Worm (Caenorhabditis elegans) whole organism, mixed stage, embryonic: ENCODE measurements around the gene C54D10.4.
"Not testable (repeated sequence)": the region's sequence is repeated elsewhere in the genome, so short reads cannot be mapped to it uniquely, and the experiment has no call there.

Source experiments
- bed-3 ChIP-seq: fragments of 200-800 bp; sonication (Bioruptor generic); optimal IDR thresholded peaks from 3 replicates; lab custom pipeline; 2018; ENCODE audit warnings: mild to moderate bottlenecking, missing genetic modification characterization, moderate library complexity, missing compliant biosample characterization
- blmp-1 ChIP-seq: fragments of 150-350 bp; optimal IDR thresholded peaks from 2 replicates; lab custom pipeline; 2014; ENCODE audit warnings: missing biosample characterization, missing genetic modification characterization
- ceh-39 ChIP-seq: fragments of 150-350 bp; optimal IDR thresholded peaks from 2 replicates; lab custom pipeline; 2014; ENCODE audit warnings: missing biosample characterization, missing genetic modification characterization
- cnd-1 ChIP-seq: fragments of 200-800 bp; sonication (Bioruptor generic); optimal IDR thresholded peaks from 2 replicates; lab custom pipeline; 2018; ENCODE audit warnings: mild to moderate bottlenecking, missing genetic modification characterization, missing compliant biosample characterization
- drap-1 ChIP-seq: fragments of 200-800 bp; sonication (Bioruptor generic); optimal IDR thresholded peaks from 3 replicates; lab custom pipeline; 2018; ENCODE audit warnings: mild to moderate bottlenecking, missing genetic modification characterization, missing compliant biosample characterization
- elt-1 ChIP-seq: sonication (generic microtip); optimal IDR thresholded peaks from 2 replicates; lab custom pipeline; 2017; ENCODE audit warnings: missing genetic modification characterization, mild to moderate bottlenecking, missing compliant biosample characterization, antibody characterized with exemption, moderate library complexity, borderline replicate concordance; ENCODE audit not compliant: insufficient read depth
- elt-3 ChIP-seq: fragments of 150-350 bp; optimal IDR thresholded peaks from 2 replicates; lab custom pipeline; 2014; ENCODE audit warnings: missing biosample characterization, missing genetic modification characterization
- hlh-1 ChIP-seq: fragments of 150-350 bp; optimal IDR thresholded peaks from 2 replicates; lab custom pipeline; 2014; ENCODE audit warnings: missing biosample characterization, missing genetic modification reagents, missing genetic modification characterization
- lin-32 ChIP-seq: fragments of 200-800 bp; sonication (Bioruptor generic); optimal IDR thresholded peaks from 2 replicates; lab custom pipeline; 2018; ENCODE audit warnings: mild to moderate bottlenecking, missing genetic modification characterization, missing compliant biosample characterization
- lsy-2 ChIP-seq: fragments of 150-350 bp; optimal IDR thresholded peaks from 2 replicates; lab custom pipeline; 2014; ENCODE audit warnings: missing biosample characterization, missing genetic modification characterization
- mep-1 ChIP-seq: fragments of 150-350 bp; optimal IDR thresholded peaks from 2 replicates; lab custom pipeline; 2017; ENCODE audit warnings: missing biosample characterization, missing genetic modification reagents, missing genetic modification characterization, inconsistent platforms
- mls-2 ChIP-seq: sonication (generic microtip); optimal IDR thresholded peaks from 2 replicates; lab custom pipeline; 2016; ENCODE audit warnings: mild to moderate bottlenecking, missing genetic modification characterization, moderate library complexity, missing compliant biosample characterization
- nhr-12 ChIP-seq: fragments of 150-350 bp; optimal IDR thresholded peaks from 2 replicates; lab custom pipeline; 2014; ENCODE audit warnings: missing biosample characterization, missing genetic modification characterization
- nhr-2 ChIP-seq: fragments of 150-350 bp; optimal IDR thresholded peaks from 2 replicates; lab custom pipeline; 2014; ENCODE audit warnings: missing biosample characterization, missing genetic modification characterization
- nhr-237 ChIP-seq: fragments of 150-350 bp; optimal IDR thresholded peaks from 2 replicates; lab custom pipeline; 2014; ENCODE audit warnings: missing biosample characterization, missing genetic modification characterization
- sem-2 ChIP-seq: fragments of 200-800 bp; sonication (Bioruptor generic); optimal IDR thresholded peaks from 2 replicates; lab custom pipeline; 2018; ENCODE audit warnings: mild to moderate bottlenecking, missing genetic modification characterization, missing compliant biosample characterization
- snpc-4 ChIP-seq: fragments of 150-350 bp; optimal IDR thresholded peaks from 2 replicates; lab custom pipeline; 2014; ENCODE audit warnings: missing biosample characterization, missing genetic modification characterization
- sptf-1 ChIP-seq: sonication (generic microtip); optimal IDR thresholded peaks from 2 replicates; lab custom pipeline; 2017; ENCODE audit warnings: mild to moderate bottlenecking, missing genetic modification characterization, moderate library complexity, missing compliant biosample characterization
- tbx-8 ChIP-seq: fragments of 200-800 bp; sonication (Bioruptor generic); optimal IDR thresholded peaks from 2 replicates; lab custom pipeline; 2018; ENCODE audit warnings: mild to moderate bottlenecking, missing genetic modification characterization, moderate library complexity, missing compliant biosample characterization
- unc-120 ChIP-seq: sonication (generic microtip); optimal IDR thresholded peaks from 2 replicates; lab custom pipeline; 2017; ENCODE audit warnings: missing genetic modification characterization, missing compliant biosample characterization; ENCODE audit not compliant: poor library complexity, severe bottlenecking
- unc-62 ChIP-seq: fragments of 150-350 bp; optimal IDR thresholded peaks from 2 replicates; lab custom pipeline; 2014; ENCODE audit warnings: missing biosample characterization, missing genetic modification reagents, missing genetic modification characterization

C54D10.4 gene

ce11 chrV:12374252-12374651 is 46.5 kb downstream of the C54D10.4 start, which contains the start of gene F23H12.10:
Gene F23H12.10 (minus strand): TSS chrV:12374263.
- not testable (repeated sequence) for TF ChIP-seq nhr-237; lsy-2 (tag; lab: Kevin White, UChicago); blmp-1 (tag; lab: Kevin White, UChicago)
- TF ChIP-seq, all 35 proteins: peak for 0; not testable (repeated sequence) for 35

- no peak for TF ChIP-seq drap-1 (GFP tag; lab: Kevin White, UChicago)
Observed at ce11 chrV:12371386-12371785, 49.4 kb downstream of the C54D10.4 start, which contains the start of gene F23H12.7. Gene F23H12.7 (plus strand): TSS chrV:12371686.

ce11 chrV:12369437-12369836 is 51.3 kb downstream of the C54D10.4 start, which contains the start of gene gcy-13:
Gene gcy-13 (minus strand): TSS chrV:12369537.
- TF ChIP-seq unc-62 (GFP tag; lab: Kevin White, UChicago) (no peak), nhr-2 (tag; lab: Kevin White, UChicago) (no peak), nhr-12 (tag; lab: Kevin White, UChicago) (no peak), bed-3 (GFP tag; lab: Kevin White, UChicago) (no peak), snpc-4 (tag; lab: Kevin White, UChicago) (no peak), sem-2 (GFP tag; lab: Kevin White, UChicago) (no peak), tbx-8 (no peak), mls-2 (no peak), hlh-1 (no peak), mep-1 (tag; lab: Kevin White, UChicago) (no peak), unc-120 (tag; lab: Kevin White, UChicago) (no peak), sptf-1 (tag; lab: Kevin White, UChicago) (no peak), lin-32 (GFP tag; lab: Kevin White, UChicago) (no peak), drap-1 (GFP tag; lab: Kevin White, UChicago) (no peak), elt-3 (no peak), blmp-1 (tag; lab: Kevin White, UChicago) (no peak), elt-1 (tag; lab: Kevin White, UChicago) (no peak), cnd-1 (tag; lab: Kevin White, UChicago) (no peak), ceh-39 (tag; lab: Kevin White, UChicago) (no peak)
